Worm (Caenorhabditis elegans): ENCODE results near the gene lyst-1.

lyst-1 gene

ce11 chrX:12141051-12141450, at the start of gene lyst-1:
lyst-1 (minus strand) TSS chrX:12141151.
- TF ChIP-seq ztf-11 (tag; optimal IDR thresholded peaks at IDR 0.05): no peak
- TF ChIP-seq nhr-237 (tag; optimal IDR thresholded peaks at IDR 0.05): no peak
- TF ChIP-seq unc-39 (tag; optimal IDR thresholded peaks at IDR 0.05): no peak
- TF ChIP-seq fos-1 (tag; optimal IDR thresholded peaks at IDR 0.05): no peak
- no peak for TF ChIP-seq fkh-2 (tag; optimal IDR thresholded peaks at IDR 0.05)
- no peak for TF ChIP-seq aly-2 (tag; optimal IDR thresholded peaks at IDR 0.05)
- TF ChIP-seq nhr-23 (tag; optimal IDR thresholded peaks at IDR 0.05): no peak
- no peak for TF ChIP-seq lin-39 (tag; optimal IDR thresholded peaks at IDR 0.05)
- TF ChIP-seq nfya-1 (tag; optimal IDR thresholded peaks at IDR 0.05; ENCODE audit: insufficient read depth): no peak
- no peak for TF ChIP-seq nhr-77 (tag; optimal IDR thresholded peaks at IDR 0.05)
- no peak for TF ChIP-seq egl-5 (tag; optimal IDR thresholded peaks at IDR 0.05)
- TF ChIP-seq nhr-67 (tag; optimal IDR thresholded peaks at IDR 0.05): no peak
- no peak for TF ChIP-seq zag-1 (tag; optimal IDR thresholded peaks at IDR 0.05)

ce11 chrX:12188280-12189071, 47.5 kb upstream of the lyst-1 start:
- TF ChIP-seq snpc-4 (tag; optimal IDR thresholded peaks at IDR 0.05): no peak
- TF ChIP-seq ama-1 (optimal IDR thresholded peaks at IDR 0.05): no peak
- TF ChIP-seq unc-62 (GFP tag; optimal IDR thresholded peaks at IDR 0.05): no peak
- TF ChIP-seq pha-4 (tag; optimal IDR thresholded peaks at IDR 0.05): no peak
- no peak for TF ChIP-seq elt-1 (tag; optimal IDR thresholded peaks at IDR 0.05)
- TF ChIP-seq nhr-43 (tag; optimal IDR thresholded peaks at IDR 0.05; ENCODE audit: poor library complexity, severe bottlenecking): no peak
- TF ChIP-seq nhr-25 (tag; optimal IDR thresholded peaks at IDR 0.05): peak; percentile 9
- TF ChIP-seq fkh-2 (tag; optimal IDR thresholded peaks at IDR 0.05): no peak
- TF ChIP-seq pqm-1 (tag; optimal IDR thresholded peaks at IDR 0.05): peak; percentile 61
- peak; percentile 15 for TF ChIP-seq elt-2 (tag; optimal IDR thresholded peaks at IDR 0.05)
- no peak for TF ChIP-seq daf-12 (tag; optimal IDR thresholded peaks at IDR 0.05)
- peak; percentile 52 for TF ChIP-seq egl-5 (tag; optimal IDR thresholded peaks at IDR 0.05)
- TF ChIP-seq unc-39 (tag; optimal IDR thresholded peaks at IDR 0.05): no peak
- TF ChIP-seq mdl-1 (tag; optimal IDR thresholded peaks at IDR 0.05): no peak

ce11 chrX:12186592-12186991, 45.6 kb upstream of the lyst-1 start:
- TF ChIP-seq nhr-25 (tag; optimal IDR thresholded peaks at IDR 0.05): no peak
- no peak for TF ChIP-seq eor-1 (tag; optimal IDR thresholded peaks at IDR 0.05)
- no peak for TF ChIP-seq nhr-28 (tag; optimal IDR thresholded peaks at IDR 0.05)
- no peak for TF ChIP-seq nhr-77 (tag; optimal IDR thresholded peaks at IDR 0.05)
- TF ChIP-seq nhr-12 (tag; optimal IDR thresholded peaks at IDR 0.05): no peak
- TF ChIP-seq ceh-28 (tag; optimal IDR thresholded peaks at IDR 0.05): no peak
- TF ChIP-seq lin-39 (tag; optimal IDR thresholded peaks at IDR 0.05): no peak
- no peak for TF ChIP-seq snpc-4 (tag; optimal IDR thresholded peaks at IDR 0.05)
- no peak for TF ChIP-seq tbx-2 (tag; optimal IDR thresholded peaks at IDR 0.05)
- TF ChIP-seq nhr-76 (tag; optimal IDR thresholded peaks at IDR 0.05): no peak
- TF ChIP-seq nhr-11 (tag; optimal IDR thresholded peaks at IDR 0.05): no peak
- no peak for TF ChIP-seq elt-2 (tag; optimal IDR thresholded peaks at IDR 0.05)
- TF ChIP-seq zag-1 (tag; optimal IDR thresholded peaks at IDR 0.05): no peak
- TF ChIP-seq ama-1 (optimal IDR thresholded peaks at IDR 0.05): no peak
- no peak for TF ChIP-seq nhr-67 (tag; optimal IDR thresholded peaks at IDR 0.05)
- no peak for TF ChIP-seq sea-2 (GFP tag; optimal IDR thresholded peaks at IDR 0.05)

ce11 chrX:12185847-12186559, 45.1 kb upstream of the lyst-1 start:
- TF ChIP-seq pha-4 (tag; optimal IDR thresholded peaks at IDR 0.05) (peak; percentile 32), jun-1 (tag; optimal IDR thresholded peaks at IDR 0.05) (no peak)

- TF ChIP-seq jun-1 (tag; optimal IDR thresholded peaks at IDR 0.05): no peak
- no peak for TF ChIP-seq lin-15B (tag; optimal IDR thresholded peaks at IDR 0.05)
- peak; percentile 65 for TF ChIP-seq fkh-10 (GFP tag; optimal IDR thresholded peaks at IDR 0.05)
- no peak for TF ChIP-seq nhr-12 (tag; optimal IDR thresholded peaks at IDR 0.05)
- peak; percentile 19 for TF ChIP-seq nfya-1 (tag; optimal IDR thresholded peaks at IDR 0.05; ENCODE audit: insufficient read depth)
- TF ChIP-seq nhr-25 (tag; optimal IDR thresholded peaks at IDR 0.05): no peak
- no peak for TF ChIP-seq nhr-11 (tag; optimal IDR thresholded peaks at IDR 0.05)
- no peak for TF ChIP-seq unc-39 (tag; optimal IDR thresholded peaks at IDR 0.05)
- no peak for TF ChIP-seq skn-1 (tag; optimal IDR thresholded peaks at IDR 0.05)
- TF ChIP-seq nhr-67 (tag; optimal IDR thresholded peaks at IDR 0.05): no peak
Observed at ce11 chrX:12184393-12184792, 43.4 kb upstream of the lyst-1 start.
